Fruit fly (Drosophila melanogaster) whole organism, embryonic: ENCODE measurements around the gene MAGE.

Source experiments
- Awh ChIP-seq: fragments of 200-800 bp; sonication (Bioruptor generic); IDR thresholded peaks from 2 replicates; pipeline ENCODE4, ENCODE4 v1.3.6; 2022; ENCODE audit warnings: missing biosample characterization, missing genetic modification characterization
- CG10321 ChIP-seq: fragments of 200-800 bp; sonication (Bioruptor generic); IDR thresholded peaks from 2 replicates; pipeline ENCODE4 v1.3.6; 2022; ENCODE audit warnings: missing biosample characterization, missing genetic modification characterization
- CG10959 ChIP-seq: fragments of 200-800 bp; sonication (Bioruptor generic); IDR thresholded peaks from 2 replicates; pipeline ENCODE4 v1.3.6; 2022; ENCODE audit warnings: missing biosample characterization, missing genetic modification characterization
- CG11085 ChIP-seq: fragments of 200-800 bp; sonication (Bioruptor generic); IDR thresholded peaks from 2 replicates; pipeline ENCODE4 v1.3.6; 2022; ENCODE audit warnings: missing biosample characterization, missing genetic modification characterization
- CG11504 ChIP-seq: fragments of 200-800 bp; sonication (Bioruptor generic); optimal IDR thresholded peaks from 3 replicates; lab custom pipeline; 2019; ENCODE audit warnings: missing biosample characterization, mild to moderate bottlenecking, missing genetic modification characterization, moderate library complexity
- CG13287 ChIP-seq: fragments of 200-800 bp; sonication (Bioruptor generic); IDR thresholded peaks from 2 replicates; pipeline ENCODE4 v1.3.6; 2022; ENCODE audit warnings: missing biosample characterization, missing genetic modification characterization; ENCODE audit not compliant: partially characterized antibody
- CG14014 ChIP-seq: fragments of 200-800 bp; sonication (Bioruptor generic); IDR thresholded peaks from 2 replicates; pipeline ENCODE4 v1.3.6; 2022; ENCODE audit warnings: missing biosample characterization, missing genetic modification characterization
- CG17829 ChIP-seq: fragments of 200-800 bp; optimal IDR thresholded peaks from 2 replicates; lab custom pipeline; 2019; ENCODE audit warnings: missing biosample characterization, mild to moderate bottlenecking, missing genetic modification characterization, moderate library complexity
- CG1792 ChIP-seq: fragments of 200-800 bp; sonication (Bioruptor generic); optimal IDR thresholded peaks from 2 replicates; lab custom pipeline; 2016; ENCODE audit warnings: missing biosample characterization, missing genetic modification characterization
- CG2202 ChIP-seq: fragments of 200-800 bp; sonication (Bioruptor generic); optimal IDR thresholded peaks from 2 replicates; lab custom pipeline; 2018; ENCODE audit warnings: missing biosample characterization, mild to moderate bottlenecking, missing genetic modification characterization
- CG2712 ChIP-seq: fragments of 200-800 bp; optimal IDR thresholded peaks from 3 replicates; lab custom pipeline; 2019; ENCODE audit warnings: missing biosample characterization, mild to moderate bottlenecking, missing genetic modification characterization, moderate library complexity
- CG2875 ChIP-seq: fragments of 200-800 bp; sonication (Bioruptor generic); optimal IDR thresholded peaks from 2 replicates; lab custom pipeline; 2017; ENCODE audit warnings: missing biosample characterization, mild to moderate bottlenecking, missing genetic modification characterization, missing genetic modification reagents
- CG6683 ChIP-seq: fragments of 200-800 bp; sonication (Bioruptor generic); optimal IDR thresholded peaks from 2 replicates; lab custom pipeline; 2017; ENCODE audit warnings: missing biosample characterization, mild to moderate bottlenecking, missing genetic modification characterization, missing genetic modification reagents
- CG7786 ChIP-seq: fragments of 200-800 bp; sonication (Bioruptor generic); optimal IDR thresholded peaks from 2 replicates; lab custom pipeline; 2016; ENCODE audit warnings: missing biosample characterization, missing genetic modification characterization
- CG8290 ChIP-seq, 3 experiments: fragments of 200-800 bp; sonication (Bioruptor generic); optimal IDR thresholded peaks; 2 replicates each; lab custom pipeline; 2016 to 2019; ENCODE audit warnings: missing biosample characterization in 3 of 3, missing genetic modification characterization in 3 of 3, mild to moderate bottlenecking in 2 of 3, moderate library complexity in 1 of 3
- CoRest ChIP-seq: fragments of 200-800 bp; sonication (Bioruptor generic); optimal IDR thresholded peaks from 3 replicates; lab custom pipeline; 2018; ENCODE audit warnings: missing biosample characterization, mild to moderate bottlenecking, missing genetic modification characterization, moderate library complexity
- D ChIP-seq, 2 experiments: fragments of 200-800 bp in 1 of 2; fragments of >200 bp in 1 of 2; sonication (Bioruptor generic) in 1 of 2; optimal IDR thresholded peaks; 2 replicates in 1 of 2; 3 replicates in 1 of 2; lab custom pipeline; 2017; ENCODE audit warnings: mild to moderate bottlenecking in 1 of 2, missing biosample characterization in 1 of 2, missing genetic modification characterization in 1 of 2, missing genetic modification reagents in 1 of 2
- Dad ChIP-seq: fragments of 200-800 bp; sonication (Bioruptor generic); optimal IDR thresholded peaks from 3 replicates; lab custom pipeline; 2016; ENCODE audit warnings: missing biosample characterization, missing genetic modification characterization
- Dip3 ChIP-seq: fragments of 200-800 bp; sonication (Bioruptor generic); optimal IDR thresholded peaks from 3 replicates; lab custom pipeline; 2016; ENCODE audit warnings: missing biosample characterization, missing genetic modification characterization
- Fer3 ChIP-seq: fragments of 200-800 bp; sonication (Bioruptor generic); optimal IDR thresholded peaks from 2 replicates; lab custom pipeline; 2018; ENCODE audit warnings: missing biosample characterization, mild to moderate bottlenecking, missing genetic modification characterization, moderate library complexity
- HLHmδ ChIP-seq: fragments of 200-800 bp; sonication (Bioruptor generic); optimal IDR thresholded peaks from 2 replicates; lab custom pipeline; 2018; ENCODE audit warnings: missing biosample characterization, mild to moderate bottlenecking, missing genetic modification characterization, moderate library complexity
- Hey ChIP-seq: fragments of 200-800 bp; sonication (Bioruptor generic); optimal IDR thresholded peaks from 3 replicates; lab custom pipeline; 2018; ENCODE audit warnings: missing biosample characterization, mild to moderate bottlenecking, missing genetic modification characterization
- Hr3 ChIP-seq: fragments of 200-800 bp; sonication (Bioruptor generic); optimal IDR thresholded peaks from 3 replicates; lab custom pipeline; 2016; ENCODE audit warnings: missing biosample characterization, missing genetic modification characterization
- Hr78 ChIP-seq, 2 experiments: fragments of 200-800 bp in 1 of 2; fragments of >200 bp in 1 of 2; sonication (Bioruptor generic) in 1 of 2; optimal IDR thresholded peaks; 2 replicates each; lab custom pipeline; 2017 to 2019; ENCODE audit warnings: missing biosample characterization in 2 of 2, missing genetic modification characterization in 2 of 2, mild to moderate bottlenecking in 1 of 2, moderate library complexity in 1 of 2
- MESR4 ChIP-seq: fragments of 200-800 bp; sonication (Bioruptor generic); optimal IDR thresholded peaks from 2 replicates; lab custom pipeline; 2018; ENCODE audit warnings: missing biosample characterization, mild to moderate bottlenecking, missing genetic modification characterization, moderate library complexity
- NFAT ChIP-seq: fragments of 200-800 bp; sonication (Bioruptor generic); IDR thresholded peaks from 2 replicates; pipeline ENCODE4 v1.3.6; 2022; ENCODE audit warnings: missing biosample characterization, missing genetic modification characterization
- Nf-YC ChIP-seq: fragments of 200-800 bp; optimal IDR thresholded peaks from 3 replicates; lab custom pipeline; 2019; ENCODE audit warnings: missing biosample characterization, mild to moderate bottlenecking, missing genetic modification characterization, moderate library complexity
- Spps ChIP-seq: fragments of 200-800 bp; sonication (Bioruptor generic); optimal IDR thresholded peaks from 2 replicates; lab custom pipeline; 2018; ENCODE audit warnings: missing biosample characterization, mild to moderate bottlenecking, missing genetic modification characterization
- ap ChIP-seq: fragments of 200-800 bp; sonication (Bioruptor generic); IDR thresholded peaks from 2 replicates; pipeline ENCODE4 v1.3.6; 2022; ENCODE audit warnings: missing biosample characterization, missing genetic modification characterization
- bab2 ChIP-seq: fragments of 200-800 bp; sonication (Bioruptor generic); optimal IDR thresholded peaks from 2 replicates; lab custom pipeline; 2016; ENCODE audit warnings: missing biosample characterization, missing genetic modification characterization
- btn ChIP-seq: fragments of 200-800 bp; sonication (Bioruptor generic); optimal IDR thresholded peaks from 2 replicates; lab custom pipeline; 2016; ENCODE audit warnings: missing biosample characterization, missing genetic modification characterization
- cad ChIP-seq: fragments of >200 bp; optimal IDR thresholded peaks from 2 replicates; lab custom pipeline; 2017; ENCODE audit warnings: missing biosample characterization, missing genetic modification characterization
- corto ChIP-seq: fragments of 200-800 bp; sonication (Bioruptor generic); optimal IDR thresholded peaks from 2 replicates; lab custom pipeline; 2016; ENCODE audit warnings: missing biosample characterization, mild to moderate bottlenecking, missing genetic modification characterization, moderate library complexity
- disco-r ChIP-seq: fragments of 200-800 bp; sonication (Bioruptor generic); optimal IDR thresholded peaks from 2 replicates; lab custom pipeline; 2016; ENCODE audit warnings: missing biosample characterization, missing genetic modification characterization
- eve ChIP-seq, 2 experiments: fragments of >200 bp; optimal IDR thresholded peaks; 2 replicates each; lab custom pipeline; 2017; ENCODE audit warnings: missing biosample characterization in 2 of 2, missing genetic modification characterization in 2 of 2
- fd3F ChIP-seq: fragments of 200-800 bp; sonication (Bioruptor generic); optimal IDR thresholded peaks from 2 replicates; lab custom pipeline; 2018; ENCODE audit warnings: missing biosample characterization, mild to moderate bottlenecking, missing genetic modification characterization, moderate library complexity
- fd64A ChIP-seq: fragments of 200-800 bp; sonication (Bioruptor generic); optimal IDR thresholded peaks from 3 replicates; lab custom pipeline; 2018; ENCODE audit warnings: missing biosample characterization, mild to moderate bottlenecking, missing genetic modification characterization
- gsb ChIP-seq: fragments of 200-800 bp; sonication (Bioruptor generic); IDR thresholded peaks from 2 replicates; pipeline ENCODE4 v1.3.6; 2022; ENCODE audit warnings: missing biosample characterization, missing genetic modification characterization
- gsb-n ChIP-seq: fragments of 200-800 bp; sonication (Bioruptor generic); optimal IDR thresholded peaks from 3 replicates; lab custom pipeline; 2018; ENCODE audit warnings: missing biosample characterization, mild to moderate bottlenecking, missing genetic modification characterization
- her ChIP-seq: fragments of 200-800 bp; sonication (Bioruptor generic); optimal IDR thresholded peaks from 2 replicates; lab custom pipeline; 2016; ENCODE audit warnings: missing biosample characterization, missing genetic modification characterization
- jigr1 ChIP-seq: fragments of 200-800 bp; sonication (Bioruptor generic); IDR thresholded peaks from 3 replicates; pipeline ENCODE4 v1.3.6; 2022; ENCODE audit warnings: missing biosample characterization, missing genetic modification characterization
- kni ChIP-seq: fragments of 200-800 bp; sonication (Bioruptor generic); optimal IDR thresholded peaks from 3 replicates; lab custom pipeline; 2017; ENCODE audit warnings: mild to moderate bottlenecking, missing biosample characterization, missing genetic modification reagents, missing genetic modification characterization
- nerfin-1 ChIP-seq: fragments of 200-800 bp; sonication (Bioruptor generic); optimal IDR thresholded peaks from 3 replicates; lab custom pipeline; 2019; ENCODE audit warnings: missing biosample characterization, mild to moderate bottlenecking, missing genetic modification characterization, moderate library complexity
- nom ChIP-seq: fragments of 200-800 bp; sonication (Bioruptor generic); optimal IDR thresholded peaks from 2 replicates; lab custom pipeline; 2017; ENCODE audit warnings: missing biosample characterization, missing genetic modification characterization, mild to moderate bottlenecking, moderate library complexity, missing genetic modification reagents
- pb ChIP-seq: fragments of 200-800 bp; sonication (Bioruptor generic); optimal IDR thresholded peaks from 3 replicates; lab custom pipeline; 2016; ENCODE audit warnings: missing biosample characterization, missing genetic modification characterization
- pnt ChIP-seq: fragments of 200-800 bp; sonication (Bioruptor generic); optimal IDR thresholded peaks from 3 replicates; lab custom pipeline; 2016; ENCODE audit warnings: missing biosample characterization, missing genetic modification characterization
- prd ChIP-seq, 3 experiments: fragments of >200 bp in 2 of 3; fragments of 200-800 bp in 1 of 3; sonication (Bioruptor generic) in 1 of 3; optimal IDR thresholded peaks in 2 of 3; IDR thresholded peaks in 1 of 3; 2 replicates in 2 of 3; 3 replicates in 1 of 3; pipeline versions ENCODE4 v1.3.6 to Lab custom; 2017 to 2022; ENCODE audit warnings: missing biosample characterization in 1 of 3, missing genetic modification characterization in 1 of 3
- sens ChIP-seq: fragments of 200-800 bp; sonication (Bioruptor generic); peaks from one replicate; lab custom pipeline; 2016; ENCODE audit warnings: missing biosample characterization, missing genetic modification characterization
- twi ChIP-seq: fragments of 200-800 bp; optimal IDR thresholded peaks from 2 replicates; lab custom pipeline; 2019; ENCODE audit warnings: missing biosample characterization, mild to moderate bottlenecking, missing genetic modification characterization, moderate library complexity

The MAGE gene

dm6 chr3R:7111206-7111858, 43.6 kb downstream of the MAGE start:
- TF ChIP-seq eve (GFP tag; optimal IDR thresholded peaks at IDR 0.05; lab: Kevin White, UChicago), result no peak
- no peak for TF ChIP-seq Dip3 (GFP tag; lab: Kevin White, UChicago)
- no peak for TF ChIP-seq fd3F
- TF ChIP-seq CG13287 (GFP tag; lab: Robert Waterston, UW), result no peak
- TF ChIP-seq gsb-n, result no peak
- TF ChIP-seq pnt (GFP tag; lab: Kevin White, UChicago), result no peak
- no peak for TF ChIP-seq CG2202 (tag; lab: Kevin White, UChicago)
- TF ChIP-seq Hey (tag; lab: Kevin White, UChicago), result peak; percentile 72
- no peak for TF ChIP-seq CG1792 (GFP tag; lab: Kevin White, UChicago)
- no peak for TF ChIP-seq twi (tag; lab: Kevin White, UChicago)
- TF ChIP-seq Awh, result no peak
- no peak for TF ChIP-seq Dad (GFP tag; lab: Kevin White, UChicago)
- TF ChIP-seq ap (GFP tag; lab: Robert Waterston, UW), result no peak
- TF ChIP-seq nom (GFP tag; lab: Kevin White, UChicago), result no peak
- TF ChIP-seq CG10959, result no peak
- no peak for TF ChIP-seq Hr78 (GFP tag; optimal IDR thresholded peaks at IDR 0.05; lab: Kevin White, UChicago)
- TF ChIP-seq D (optimal IDR thresholded peaks at IDR 0.05; lab: Kevin White, UChicago), result peak; percentile 41
- TF ChIP-seq D (GFP tag; optimal IDR thresholded peaks at IDR 0.05; lab: Kevin White, UChicago), result no peak
- TF ChIP-seq HLHmδ, result no peak
- TF ChIP-seq Nf-YC, result no peak
- TF ChIP-seq jigr1 (GFP tag; lab: Robert Waterston, UW), result no peak
- TF ChIP-seq Spps (tag; lab: Kevin White, UChicago), result no peak
- TF ChIP-seq CG10321 (GFP tag; lab: Robert Waterston, UW), result no peak
- no peak for TF ChIP-seq CG7786 (GFP tag; lab: Kevin White, UChicago)
- no peak for TF ChIP-seq disco-r (GFP tag; lab: Kevin White, UChicago)
- TF ChIP-seq CG17829 (tag; lab: Kevin White, UChicago), result no peak
- peak; percentile 5 for TF ChIP-seq kni (GFP tag; lab: Kevin White, UChicago)
- no peak for TF ChIP-seq CG6683 (GFP tag; lab: Kevin White, UChicago)
- no peak for TF ChIP-seq MESR4 (GFP tag; lab: Kevin White, UChicago)
- TF ChIP-seq CoRest (tag; lab: Kevin White, UChicago), result no peak
- TF ChIP-seq sens (GFP tag; lab: Kevin White, UChicago), result peak; percentile 30
- peak; percentile 63 for TF ChIP-seq nerfin-1
- TF ChIP-seq her (GFP tag; lab: Kevin White, UChicago), result no peak
- TF ChIP-seq CG8290 (GFP tag; optimal IDR thresholded peaks at IDR 0.05; lab: Kevin White, UChicago), result no peak
- no peak for TF ChIP-seq CG8290 (tag; optimal IDR thresholded peaks at IDR 0.05; lab: Kevin White, UChicago)
- TF ChIP-seq CG14014 (GFP tag; lab: Robert Waterston, UW), result no peak
- no peak for TF ChIP-seq CG2712 (tag; lab: Kevin White, UChicago)
- TF ChIP-seq CG11085 (GFP tag; lab: Robert Waterston, UW), result no peak
- TF ChIP-seq corto (GFP tag; lab: Kevin White, UChicago), result no peak
- TF ChIP-seq gsb (GFP tag; lab: Robert Waterston, UW), result no peak
- no peak for TF ChIP-seq NFAT (GFP tag; lab: Robert Waterston, UW)
- no peak for TF ChIP-seq fd64A
- TF ChIP-seq Fer3 (tag; lab: Kevin White, UChicago), result no peak
- no peak for TF ChIP-seq Hr3 (GFP tag; lab: Kevin White, UChicago)
- TF ChIP-seq CG2875, result no peak
- peak; percentile 96 for TF ChIP-seq cad
- no peak for TF ChIP-seq bab2
- TF ChIP-seq pb, result no peak
- no peak for TF ChIP-seq prd (optimal IDR thresholded peaks at IDR 0.05; lab: Kevin White, UChicago)
- no peak for TF ChIP-seq prd (GFP tag; IDR thresholded peaks at IDR 0.05; lab: Robert Waterston, UW)
- no peak for TF ChIP-seq CG11504 (tag; lab: Kevin White, UChicago)
- TF ChIP-seq btn (GFP tag; lab: Kevin White, UChicago), result no peak
